Worm (Caenorhabditis elegans): Measurements from ENCODE around the gene rilp-1.

DNA sequence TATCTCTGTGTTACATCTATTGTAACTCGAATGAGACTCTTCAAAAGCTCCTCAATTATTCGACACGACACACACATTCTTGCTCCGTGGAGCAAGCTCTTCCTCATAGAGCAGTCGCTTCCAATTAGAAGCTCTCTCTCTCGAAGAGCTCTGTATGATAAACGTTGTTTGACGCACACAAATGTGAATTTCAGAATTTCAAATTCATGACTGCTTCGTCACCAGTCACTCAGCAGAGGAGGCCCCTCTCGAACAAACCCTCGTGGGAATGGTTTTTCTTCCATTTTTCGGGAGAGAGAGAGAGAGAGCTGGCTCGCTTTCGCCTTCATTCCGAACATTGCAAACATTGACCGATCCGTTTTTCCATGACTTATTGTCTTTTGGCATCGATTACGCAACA lies 3.6 kb upstream of the rilp-1 start:
- TF ChIP-seq sea-2 (GFP tag; optimal IDR thresholded peaks at IDR 0.05) (no peak), zag-1 (tag; optimal IDR thresholded peaks at IDR 0.05) (no peak), unc-62 (GFP tag; optimal IDR thresholded peaks at IDR 0.05) (no peak), unc-39 (tag; optimal IDR thresholded peaks at IDR 0.05) (no peak), nhr-237 (tag; optimal IDR thresholded peaks at IDR 0.05) (no peak), mdl-1 (tag; optimal IDR thresholded peaks at IDR 0.05) (no peak), nhr-12 (tag; optimal IDR thresholded peaks at IDR 0.05) (no peak)

Data from whole organism, L3 larva.